Worm (Caenorhabditis elegans): ENCODE data around the gene pgp-10.

- TF ChIP-seq jun-1 (tag; optimal IDR thresholded peaks at IDR 0.05) (no peak), R02D3.7 (tag; optimal IDR thresholded peaks at IDR 0.05) (no peak), nhr-43 (tag; optimal IDR thresholded peaks at IDR 0.05; ENCODE audit: poor library complexity, severe bottlenecking) (no peak), pha-4 (tag; optimal IDR thresholded peaks at IDR 0.05) (no peak), lin-39 (tag; optimal IDR thresholded peaks at IDR 0.05) (no peak), nhr-11 (tag; optimal IDR thresholded peaks at IDR 0.05) (no peak), lin-15B (tag; optimal IDR thresholded peaks at IDR 0.05) (no peak), nhr-28 (tag; optimal IDR thresholded peaks at IDR 0.05) (no peak), snpc-4 (tag; optimal IDR thresholded peaks at IDR 0.05) (no peak), nhr-67 (tag; optimal IDR thresholded peaks at IDR 0.05) (no peak)
Observed at ce11 chrX:7211405-7211804, 52.6 kb downstream of the pgp-10 start, which contains the start of gene spp-22.
